Worm (Caenorhabditis elegans): ENCODE results near the gene M03C11.3.
A peak's percentile ranks its signal among the peaks of the same experiment; 100 is the strongest.

The M03C11.3 gene

ce11 chrIII:10460427-10461163 lies 55.7 kb downstream of the M03C11.3 start, which contains the start of gene ecps-1:
Gene ecps-1 (minus strand): TSS chrIII:10460551.
- TF ChIP-seq nhr-43 (tag; optimal IDR thresholded peaks at IDR 0.05; ENCODE audit: poor library complexity, severe bottlenecking) (peak; percentile 89), egl-5 (tag; optimal IDR thresholded peaks at IDR 0.05) (peak; percentile 7), lin-39 (tag; optimal IDR thresholded peaks at IDR 0.05) (peak; percentile 32), mdl-1 (tag; optimal IDR thresholded peaks at IDR 0.05) (peak; percentile 32), jun-1 (tag; optimal IDR thresholded peaks at IDR 0.05) (peak; percentile 63), hmg-11 (tag; optimal IDR thresholded peaks at IDR 0.05) (no peak), nhr-11 (tag; optimal IDR thresholded peaks at IDR 0.05) (peak; percentile 45), ceh-28 (tag; optimal IDR thresholded peaks at IDR 0.05) (peak; percentile 77), sea-2 (GFP tag; optimal IDR thresholded peaks at IDR 0.05) (no peak), egl-27 (tag; optimal IDR thresholded peaks at IDR 0.05) (no peak), nhr-12 (tag; optimal IDR thresholded peaks at IDR 0.05) (no peak), nhr-23 (tag; optimal IDR thresholded peaks at IDR 0.05) (peak; percentile 89), ztf-4 (tag; optimal IDR thresholded peaks at IDR 0.05) (no peak), elt-1 (tag; optimal IDR thresholded peaks at IDR 0.05) (peak; percentile 13), fkh-10 (GFP tag; optimal IDR thresholded peaks at IDR 0.05) (peak; percentile 53), unc-62 (GFP tag; optimal IDR thresholded peaks at IDR 0.05) (peak; percentile 12), lsy-12 (tag; optimal IDR thresholded peaks at IDR 0.05) (peak; percentile 81), pha-4 (tag; optimal IDR thresholded peaks at IDR 0.05) (peak; percentile 97), ztf-11 (tag; optimal IDR thresholded peaks at IDR 0.05) (no peak), tbx-2 (tag; optimal IDR thresholded peaks at IDR 0.05) (no peak), elt-2 (tag; optimal IDR thresholded peaks at IDR 0.05) (peak; percentile 51), fos-1 (tag; optimal IDR thresholded peaks at IDR 0.05) (no peak), ZK546.5 (tag; optimal IDR thresholded peaks at IDR 0.05) (no peak), nhr-76 (tag; optimal IDR thresholded peaks at IDR 0.05) (no peak), zag-1 (tag; optimal IDR thresholded peaks at IDR 0.05) (peak; percentile 9), ceh-9 (tag; optimal IDR thresholded peaks at IDR 0.05) (no peak), nhr-25 (tag; optimal IDR thresholded peaks at IDR 0.05) (peak; percentile 76), nhr-67 (tag; optimal IDR thresholded peaks at IDR 0.05) (no peak), elt-3 (tag; optimal IDR thresholded peaks at IDR 0.05) (no peak), nfya-1 (tag; optimal IDR thresholded peaks at IDR 0.05; ENCODE audit: insufficient read depth) (no peak), lin-15B (tag; optimal IDR thresholded peaks at IDR 0.05) (peak; percentile 93), skn-1 (tag; optimal IDR thresholded peaks at IDR 0.05) (peak; percentile 97), R02D3.7 (tag; optimal IDR thresholded peaks at IDR 0.05) (peak; percentile 86), pqm-1 (tag; optimal IDR thresholded peaks at IDR 0.05) (peak; percentile 57), ceh-82 (tag; optimal IDR thresholded peaks at IDR 0.05) (peak; percentile 62), snpc-4 (tag; optimal IDR thresholded peaks at IDR 0.05) (peak; percentile 68)

ce11 chrIII:10461164-10461546 lies 56.3 kb downstream of the M03C11.3 start, which contains the start of gene atx-2:
Gene atx-2 (plus strand): TSS chrIII:10461389.
- no peak for TF ChIP-seq nhr-12 (tag; optimal IDR thresholded peaks at IDR 0.05)
- TF ChIP-seq eor-1 (tag; optimal IDR thresholded peaks at IDR 0.05), result no peak
- no peak for TF ChIP-seq daf-12 (tag; optimal IDR thresholded peaks at IDR 0.05)
- no peak for TF ChIP-seq mml-1 (tag; optimal IDR thresholded peaks at IDR 0.05)
- peak; percentile 69 for TF ChIP-seq nfya-1 (tag; optimal IDR thresholded peaks at IDR 0.05; ENCODE audit: insufficient read depth)
- TF ChIP-seq lsy-12 (tag; optimal IDR thresholded peaks at IDR 0.05), result peak; percentile 85
- TF ChIP-seq zag-1 (tag; optimal IDR thresholded peaks at IDR 0.05), result no peak
- peak; percentile 42 for TF ChIP-seq fkh-10 (GFP tag; optimal IDR thresholded peaks at IDR 0.05)
- peak; percentile 56 for TF ChIP-seq nhr-25 (tag; optimal IDR thresholded peaks at IDR 0.05)
- peak; percentile 56 for TF ChIP-seq elt-1 (tag; optimal IDR thresholded peaks at IDR 0.05)
- TF ChIP-seq unc-62 (GFP tag; optimal IDR thresholded peaks at IDR 0.05), result no peak
- TF ChIP-seq skn-1 (tag; optimal IDR thresholded peaks at IDR 0.05), result peak; percentile 59
- no peak for TF ChIP-seq unc-39 (tag; optimal IDR thresholded peaks at IDR 0.05)
- TF ChIP-seq ZK546.5 (tag; optimal IDR thresholded peaks at IDR 0.05), result no peak
- TF ChIP-seq ztf-11 (tag; optimal IDR thresholded peaks at IDR 0.05), result no peak
- TF ChIP-seq nhr-77 (tag; optimal IDR thresholded peaks at IDR 0.05), result no peak
- TF ChIP-seq hmg-11 (tag; optimal IDR thresholded peaks at IDR 0.05), result peak; percentile 98
- TF ChIP-seq aly-2 (tag; optimal IDR thresholded peaks at IDR 0.05), result no peak
- peak; percentile 72 for TF ChIP-seq ceh-16 (tag; optimal IDR thresholded peaks at IDR 0.05)
- peak; percentile 62 for TF ChIP-seq pha-4 (tag; optimal IDR thresholded peaks at IDR 0.05)
- no peak for TF ChIP-seq nhr-237 (tag; optimal IDR thresholded peaks at IDR 0.05)
- no peak for TF ChIP-seq fkh-2 (tag; optimal IDR thresholded peaks at IDR 0.05)
- TF ChIP-seq sea-2 (GFP tag; optimal IDR thresholded peaks at IDR 0.05), result no peak
- TF ChIP-seq fos-1 (tag; optimal IDR thresholded peaks at IDR 0.05), result peak; percentile 28
- no peak for TF ChIP-seq nhr-67 (tag; optimal IDR thresholded peaks at IDR 0.05)
- TF ChIP-seq ceh-28 (tag; optimal IDR thresholded peaks at IDR 0.05), result peak; percentile 73
- TF ChIP-seq nhr-23 (tag; optimal IDR thresholded peaks at IDR 0.05), result peak; percentile 77
- TF ChIP-seq snpc-4 (tag; optimal IDR thresholded peaks at IDR 0.05), result peak; percentile 32
- TF ChIP-seq nhr-11 (tag; optimal IDR thresholded peaks at IDR 0.05), result no peak
- TF ChIP-seq elt-3 (tag; optimal IDR thresholded peaks at IDR 0.05), result no peak
- TF ChIP-seq ceh-9 (tag; optimal IDR thresholded peaks at IDR 0.05), result no peak
- TF ChIP-seq tbx-2 (tag; optimal IDR thresholded peaks at IDR 0.05), result peak; percentile 78
- TF ChIP-seq lin-39 (tag; optimal IDR thresholded peaks at IDR 0.05), result peak; percentile 91
- no peak for TF ChIP-seq ztf-4 (tag; optimal IDR thresholded peaks at IDR 0.05)
- TF ChIP-seq ceh-82 (tag; optimal IDR thresholded peaks at IDR 0.05), result peak; percentile 56
- TF ChIP-seq lin-15B (tag; optimal IDR thresholded peaks at IDR 0.05), result peak; percentile 80
- peak; percentile 26 for TF ChIP-seq egl-5 (tag; optimal IDR thresholded peaks at IDR 0.05)
- no peak for TF ChIP-seq ama-1 (optimal IDR thresholded peaks at IDR 0.05)
- peak; percentile 11 for TF ChIP-seq pqm-1 (tag; optimal IDR thresholded peaks at IDR 0.05)
- TF ChIP-seq jun-1 (tag; optimal IDR thresholded peaks at IDR 0.05), result no peak
